Worm (Caenorhabditis elegans) whole organism, dauer: ENCODE data around the gene math-16.

Experiments
- unc-62 ChIP-seq: sonication (generic microtip); optimal IDR thresholded peaks from 2 replicates; lab custom pipeline; 2017; ENCODE audit warnings: missing biosample characterization, missing genetic modification reagents, missing genetic modification characterization

math-16 gene

DNA sequence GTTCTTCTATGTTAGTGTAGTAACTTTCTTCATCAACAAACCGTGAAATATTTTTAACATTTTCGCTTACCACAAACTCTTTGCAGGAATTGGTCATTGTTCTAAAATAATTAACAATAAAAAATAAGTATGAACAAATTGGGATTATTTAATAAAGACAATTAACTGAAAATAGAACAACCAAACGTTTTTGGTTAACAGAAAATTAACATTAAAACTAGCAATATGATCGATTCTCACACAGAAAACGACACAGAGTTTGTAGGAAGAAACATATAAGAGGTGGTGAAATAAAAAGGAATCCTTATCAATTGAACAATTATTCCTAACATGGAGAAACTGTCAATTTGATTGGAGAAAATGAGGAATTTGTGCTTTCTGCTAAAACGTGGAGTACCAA is at the start of gene math-16:
TSS of gene math-16 (minus strand) at position 101 of the 400 bp plus-strand sequence.
- no peak for TF ChIP-seq unc-62 (GFP tag; lab: Kevin White, UChicago)

DNA sequence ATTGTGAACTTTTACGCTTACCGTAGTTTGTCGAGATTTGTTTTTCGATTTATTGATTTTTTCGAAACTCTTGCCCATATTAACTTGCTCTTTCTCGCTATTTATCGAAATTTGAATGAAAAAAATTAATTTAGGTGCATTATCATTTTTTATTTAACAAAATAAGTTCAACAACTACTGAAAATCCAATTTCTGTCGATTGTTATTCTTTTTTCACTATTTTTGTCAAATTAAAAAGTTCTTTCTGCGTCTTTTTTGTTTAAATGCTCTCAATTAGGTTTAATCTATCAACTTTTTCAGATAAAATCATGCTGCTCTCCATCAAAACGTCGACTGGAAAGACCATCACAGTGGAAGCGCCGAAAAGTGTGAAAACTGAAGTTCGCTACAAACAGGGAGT is 47.6 kb upstream of the math-16 start, which contains the start of gene F52C6.2:
TSS of gene F52C6.2 (plus strand) at position 301 of the 400 bp plus-strand sequence.
- TF ChIP-seq unc-62 (GFP tag; lab: Kevin White, UChicago) = no peak

DNA sequence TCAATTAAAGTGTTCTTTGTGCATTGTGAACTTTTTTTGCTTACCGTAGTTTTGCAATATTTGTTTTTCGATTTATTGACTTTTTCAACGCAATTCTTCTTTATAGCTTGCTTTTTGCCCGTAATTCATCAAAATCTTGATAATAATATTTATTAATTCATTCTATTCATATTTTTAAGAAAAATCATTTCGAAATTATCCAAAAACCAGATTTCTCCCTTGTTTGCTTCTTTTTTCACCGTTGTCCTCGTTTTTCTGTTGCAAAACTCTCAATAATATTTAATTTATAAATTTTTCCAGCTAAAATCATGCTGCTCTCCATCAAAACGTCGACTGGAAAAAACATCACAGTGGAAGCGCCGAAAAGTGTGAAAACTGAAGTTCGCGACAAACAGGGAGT is 45.9 kb upstream of the math-16 start, which contains the start of gene F52C6.3:
TSS of gene F52C6.3 (plus strand) at position 301 of the 400 bp plus-strand sequence.
- TF ChIP-seq unc-62 (GFP tag; lab: Kevin White, UChicago) = no peak

DNA sequence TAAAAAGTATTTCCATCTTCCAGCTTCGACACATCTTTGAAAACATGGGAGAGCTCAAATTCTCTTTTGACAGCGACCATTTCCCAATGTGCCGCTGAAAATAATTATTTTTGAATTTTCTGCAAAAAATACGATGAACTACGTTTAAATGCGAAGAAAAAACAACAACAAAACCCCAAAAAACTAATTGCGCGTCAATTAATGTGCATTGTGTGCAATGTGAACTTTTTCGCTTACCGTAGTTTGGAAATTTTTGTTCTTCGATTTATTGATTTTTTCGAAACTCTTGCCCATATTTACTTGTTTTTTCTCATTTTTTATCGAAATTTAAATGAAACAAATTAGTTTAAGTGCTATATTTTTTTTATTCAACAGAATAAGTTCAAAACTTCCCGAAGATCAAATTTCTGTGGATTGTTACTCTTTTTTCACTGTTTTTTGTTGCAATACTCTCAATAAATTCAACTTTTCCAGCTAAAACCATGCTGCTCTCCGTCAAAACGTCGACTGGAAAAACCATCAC is 44.2 kb upstream of the math-16 start, which contains the start of the genes bath-2 and F52C6.4:
TSS of gene bath-2 (minus strand) at position 101 of the 523 bp plus-strand sequence.
TSS of gene F52C6.4 (plus strand) at position 473 of the 523 bp plus-strand sequence.
- TF ChIP-seq unc-62 (GFP tag; lab: Kevin White, UChicago) = no peak

DNA sequence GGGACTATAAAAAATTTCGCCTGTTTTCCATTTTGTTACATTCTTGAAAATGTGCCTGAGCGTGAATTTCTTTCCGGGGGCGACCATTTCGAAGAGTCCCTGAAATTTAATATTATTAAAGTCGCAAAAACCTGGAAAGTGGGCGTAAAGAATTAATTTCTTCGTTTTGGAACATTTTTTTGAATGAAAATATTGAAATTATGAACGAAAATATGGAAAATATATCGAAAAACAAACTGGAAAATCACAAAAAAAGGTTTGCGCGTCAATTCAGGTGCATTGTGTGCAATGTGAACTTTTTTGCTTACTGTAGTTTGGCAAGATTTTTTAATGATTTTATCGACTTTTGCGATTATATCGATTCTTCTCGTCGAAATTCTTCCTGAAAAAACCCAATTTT is 42.5 kb upstream of the math-16 start, which contains the start of gene bath-7:
TSS of gene bath-7 (minus strand) at position 101 of the 400 bp plus-strand sequence.
- no peak for TF ChIP-seq unc-62 (GFP tag; lab: Kevin White, UChicago)

DNA sequence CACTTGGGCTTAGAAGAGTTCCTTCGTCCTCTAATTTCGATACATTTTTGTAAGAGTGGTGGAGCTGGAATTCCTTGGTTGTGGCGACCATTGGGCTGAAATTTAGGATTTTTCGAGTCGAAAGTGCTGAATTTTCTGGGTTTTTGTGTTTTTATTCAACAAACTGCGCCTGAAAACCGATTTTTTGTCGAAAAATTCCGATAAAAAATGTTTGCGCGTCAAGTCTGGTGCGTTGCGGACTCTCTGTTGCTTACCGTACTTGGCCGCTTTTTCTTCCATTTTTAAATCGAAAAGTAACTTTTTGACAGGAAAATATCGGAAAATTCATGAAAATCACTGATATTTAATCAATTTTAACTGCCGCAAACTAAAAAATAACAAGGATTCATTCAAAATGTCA is 39.3 kb upstream of the math-16 start, which contains the start of gene bath-4:
TSS of gene bath-4 (minus strand) at position 101 of the 400 bp plus-strand sequence.
- no peak for TF ChIP-seq unc-62 (GFP tag; lab: Kevin White, UChicago)

DNA sequence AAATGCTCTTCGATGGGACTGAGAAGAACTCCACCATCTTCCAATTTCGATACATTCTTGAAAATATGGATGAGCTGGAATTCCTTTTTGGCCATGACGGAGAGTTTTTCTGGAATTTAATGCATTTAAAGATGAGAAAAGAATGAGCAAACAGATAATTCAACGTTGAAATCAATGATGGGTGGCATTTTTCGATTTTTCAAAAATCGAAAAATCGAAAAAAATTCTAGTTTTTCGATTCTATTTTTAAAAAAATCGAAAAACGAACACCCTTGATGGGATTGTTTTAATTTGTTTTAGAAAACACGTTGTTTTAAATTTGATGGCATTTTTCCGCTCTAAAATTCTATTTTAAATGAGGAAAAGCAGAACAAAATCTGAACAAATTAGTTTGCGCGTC is 34.2 kb upstream of the math-16 start, which contains the start of gene math-31:
TSS of gene math-31 (minus strand) at position 101 of the 400 bp plus-strand sequence.
- no peak for TF ChIP-seq unc-62 (GFP tag; lab: Kevin White, UChicago)

DNA sequence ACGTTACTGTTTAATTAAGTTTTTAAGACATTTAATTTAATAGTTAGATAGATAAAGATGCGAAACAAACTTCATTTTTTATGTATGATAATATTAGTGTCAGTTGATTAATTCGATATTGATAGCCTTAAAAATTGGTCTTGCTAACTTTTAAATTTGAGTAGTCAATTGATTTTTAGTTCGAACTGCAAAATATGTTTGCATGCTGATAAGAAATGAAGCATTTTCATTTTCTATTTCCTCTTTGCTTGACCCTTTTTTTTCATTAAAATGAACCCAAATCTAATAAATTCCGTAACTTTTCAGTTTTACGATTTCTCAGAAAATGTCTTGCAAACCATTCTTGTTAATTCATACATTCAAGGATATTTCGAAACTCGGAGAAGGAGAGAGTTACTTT is 26.5 kb upstream of the math-16 start, which contains the start of gene math-22:
TSS of gene math-22 (plus strand) at position 301 of the 400 bp plus-strand sequence.
- no peak for TF ChIP-seq unc-62 (GFP tag; lab: Kevin White, UChicago)

DNA sequence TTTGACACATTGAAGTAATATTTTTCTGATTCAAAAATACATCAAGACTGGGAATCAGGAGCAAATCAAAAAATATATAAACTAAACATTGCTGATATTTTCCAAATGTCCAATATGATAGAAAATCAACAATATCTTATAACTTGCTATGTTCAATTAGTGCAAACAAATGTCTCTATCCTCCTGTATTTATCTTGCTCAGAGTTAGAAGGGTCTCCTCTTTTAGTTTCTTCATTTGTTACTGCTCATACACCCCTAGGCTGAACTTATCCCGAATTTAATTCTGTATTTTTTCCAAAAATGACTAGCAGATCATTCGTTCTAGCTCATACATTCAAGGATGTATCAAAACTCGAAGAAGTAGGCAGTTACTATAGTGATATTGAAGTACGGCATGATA is 23.4 kb upstream of the math-16 start, which contains the start of gene math-23:
TSS of gene math-23 (plus strand) at position 301 of the 400 bp plus-strand sequence.
- TF ChIP-seq unc-62 (GFP tag; lab: Kevin White, UChicago) = no peak

DNA sequence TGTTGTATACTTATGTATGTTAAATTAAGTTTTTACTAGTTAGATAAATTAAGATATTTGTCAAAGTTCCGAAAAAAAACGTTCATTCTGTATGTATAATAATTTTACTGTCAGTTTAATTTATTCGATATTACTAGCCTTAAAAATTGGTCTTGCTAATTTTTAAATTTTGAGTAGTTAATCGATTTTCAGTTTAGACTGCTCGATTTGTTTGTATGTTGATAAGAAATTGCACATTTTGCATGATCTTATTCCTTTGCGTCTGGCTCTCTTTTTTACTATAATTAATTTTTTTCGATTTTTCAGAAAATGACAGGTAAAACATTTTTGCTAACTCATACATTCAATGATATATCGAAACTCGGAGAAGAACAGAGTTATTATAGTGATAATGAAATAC is 21.4 kb upstream of the math-16 start, which contains the start of gene math-24:
TSS of gene math-24 (plus strand) at position 301 of the 400 bp plus-strand sequence.
- no peak for TF ChIP-seq unc-62 (GFP tag; lab: Kevin White, UChicago)

DNA sequence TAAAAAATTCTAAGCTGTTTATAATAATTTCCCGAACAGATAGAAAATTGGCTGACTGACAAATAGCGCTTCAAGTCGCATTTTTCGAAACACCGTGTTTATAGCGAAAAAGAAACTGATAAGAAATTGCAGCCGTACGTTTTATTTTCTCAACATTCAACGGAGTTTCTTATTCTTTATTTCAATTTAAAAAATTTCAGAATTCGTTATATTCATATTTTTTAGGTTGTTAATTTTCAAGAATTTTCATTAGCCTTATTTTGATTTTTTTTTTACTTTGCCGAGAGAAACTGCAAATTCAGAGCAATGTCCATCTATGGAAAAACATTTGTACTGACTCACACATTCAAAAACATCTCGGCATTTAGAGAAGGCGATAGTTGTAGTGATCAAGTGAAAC is 19.4 kb upstream of the math-16 start, which contains the start of gene C46F9.6:
TSS of gene C46F9.6 (plus strand) at position 301 of the 400 bp plus-strand sequence.
- TF ChIP-seq unc-62 (GFP tag; lab: Kevin White, UChicago) = no peak

DNA sequence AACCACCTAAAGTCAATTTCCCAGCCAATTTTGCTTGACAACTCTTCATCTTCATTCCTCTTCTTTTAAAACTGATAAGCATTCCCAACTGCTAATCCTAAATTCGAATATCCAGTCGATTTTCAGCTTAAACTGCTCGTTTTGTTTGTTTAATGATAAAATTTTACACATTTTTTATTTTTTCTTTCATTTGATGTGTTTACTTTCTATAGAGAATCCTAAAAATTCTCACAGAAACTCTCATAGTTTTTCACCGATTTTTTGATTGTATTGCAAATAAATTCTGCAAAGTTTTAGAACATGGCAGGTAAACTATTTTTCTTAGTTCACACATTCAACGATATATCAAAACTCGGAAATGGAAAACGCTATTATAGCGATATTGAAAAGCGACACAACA is 17.2 kb upstream of the math-16 start, which contains the start of gene math-25:
TSS of gene math-25 (plus strand) at position 301 of the 400 bp plus-strand sequence.
- TF ChIP-seq unc-62 (GFP tag; lab: Kevin White, UChicago) = no peak

DNA sequence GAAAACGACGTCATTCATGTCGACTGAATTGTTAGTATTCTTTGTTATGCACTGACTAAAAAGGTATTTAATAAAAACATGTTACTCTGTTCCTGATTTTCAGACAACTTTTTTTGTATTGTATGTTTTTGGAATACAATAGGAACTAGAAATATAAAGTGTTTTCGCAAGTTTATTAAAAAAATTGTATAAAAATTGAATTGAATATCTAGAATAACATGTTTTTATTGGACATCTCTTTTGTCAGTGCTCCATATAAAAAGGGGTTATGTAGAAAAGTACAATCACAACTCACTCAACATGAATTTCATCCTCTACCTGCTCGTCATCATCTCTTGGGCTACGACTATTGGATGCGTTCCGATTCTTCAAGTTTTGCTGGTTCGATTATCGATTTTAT is 16.7 kb upstream of the math-16 start, which contains the start of gene C46F9.5:
TSS of gene C46F9.5 (plus strand) at position 301 of the 400 bp plus-strand sequence.
- TF ChIP-seq unc-62 (GFP tag; lab: Kevin White, UChicago) = no peak

DNA sequence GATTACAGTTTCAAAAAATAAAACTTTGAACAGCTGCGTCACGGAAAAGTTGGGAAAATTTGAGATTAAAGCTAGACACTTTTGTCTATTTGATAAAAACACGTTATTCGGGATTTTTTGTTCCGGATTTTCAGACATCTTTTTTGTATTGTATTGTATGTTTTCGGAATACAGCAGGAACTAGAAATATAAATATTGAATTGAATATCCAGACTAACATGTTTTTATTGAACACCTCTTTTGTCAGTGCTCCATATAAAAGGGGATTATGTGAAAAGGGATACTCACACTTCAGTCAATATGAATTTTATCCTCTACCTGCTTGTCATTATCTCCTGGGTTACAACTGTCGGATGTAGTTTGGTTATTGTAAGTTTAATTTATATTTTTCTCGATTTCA is 15.3 kb upstream of the math-16 start, which contains the start of gene C16C4.1:
TSS of gene C16C4.1 (plus strand) at position 301 of the 400 bp plus-strand sequence.
- TF ChIP-seq unc-62 (GFP tag; lab: Kevin White, UChicago) = no peak

DNA sequence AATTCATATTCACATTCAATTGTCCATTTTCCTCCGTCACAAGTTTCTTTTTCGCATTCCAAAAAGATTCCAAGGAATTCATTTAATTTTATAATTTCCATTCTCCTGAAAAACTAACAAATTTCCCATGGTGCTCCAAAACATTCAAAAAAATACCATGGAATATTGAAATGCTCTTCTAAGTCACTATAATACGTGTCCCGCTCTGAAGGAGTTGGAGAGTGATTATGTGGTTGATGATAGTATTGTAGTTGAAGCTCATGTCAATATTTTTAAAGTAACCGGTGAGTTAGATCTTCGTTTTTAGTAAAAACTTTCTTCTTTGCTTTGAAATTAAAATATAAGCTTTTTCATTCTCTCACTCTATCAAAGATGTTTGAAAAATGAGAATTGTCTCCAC is 12.1 kb upstream of the math-16 start, which contains the start of gene math-9:
TSS of gene math-9 (minus strand) at position 101 of the 400 bp plus-strand sequence.
- no peak for TF ChIP-seq unc-62 (GFP tag; lab: Kevin White, UChicago)

DNA sequence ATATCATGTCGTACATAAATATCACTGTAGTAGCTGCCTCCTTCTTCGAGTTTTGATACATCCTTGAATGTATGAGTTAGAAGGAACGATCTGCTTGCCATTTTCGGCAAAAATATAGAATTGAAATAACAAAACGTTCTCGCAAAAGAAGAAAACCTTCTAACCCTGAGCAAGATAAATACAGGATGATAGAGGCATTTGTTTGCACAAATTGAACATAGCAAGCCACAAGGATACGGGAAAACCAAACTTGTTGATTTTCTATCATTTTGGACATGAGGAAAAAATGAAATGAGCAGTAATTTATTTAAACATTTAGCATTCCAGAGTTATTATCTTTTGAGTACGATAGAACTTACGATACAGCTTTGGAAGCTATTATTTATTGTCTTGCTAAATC is 10.5 kb upstream of the math-16 start, which contains the start of gene math-8:
TSS of gene math-8 (minus strand) at position 101 of the 400 bp plus-strand sequence.
- no peak for TF ChIP-seq unc-62 (GFP tag; lab: Kevin White, UChicago)
